2 worm cellular contexts compared by ENCODE assay signal in the genomic region with DNA sequence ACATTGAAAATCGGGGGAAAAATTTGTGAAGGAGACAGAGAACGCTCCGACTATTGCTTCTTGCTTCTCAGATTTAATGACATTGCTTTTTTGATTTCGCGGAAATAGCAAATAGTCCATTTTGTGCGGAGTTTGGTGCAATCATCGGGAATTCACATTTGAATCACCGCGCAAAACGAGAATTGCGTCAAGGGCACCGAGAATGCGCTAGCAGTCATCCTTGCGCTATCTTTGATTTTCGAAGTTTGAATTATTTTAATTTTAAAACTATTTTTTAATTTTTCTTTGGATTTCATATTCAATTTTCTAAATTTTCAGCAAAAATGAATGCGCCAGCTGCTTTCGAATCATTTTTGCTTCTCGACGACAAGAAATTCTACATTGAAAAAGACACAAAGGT.
TF ChIP-seq lines count a peak whose summit lies in the region.

Gene rpb-11 (plus strand): TSS at position 319 of the 400 bp plus-strand sequence.

TF ChIP-seq in whole organism, L1 larva, 84 proteins besides CTCF, POLR2A, EP300 and RAD21 (continued from another document):
- TF ChIP-seq rnt-1 (tag; optimal IDR thresholded peaks at IDR 0.05; lab: Kevin White, UChicago) (peak; percentile 97), dpl-1 (GFP tag; optimal IDR thresholded peaks at IDR 0.05; lab: Kevin White, UChicago) (peak; percentile 99), efl-3 (GFP tag; optimal IDR thresholded peaks at IDR 0.05; lab: Kevin White, UChicago) (peak; percentile 67), tbx-2 (tag; optimal IDR thresholded peaks at IDR 0.05; lab: Kevin White, UChicago) (peak; percentile 97), ztf-4 (tag; optimal IDR thresholded peaks at IDR 0.05; lab: Kevin White, UChicago) (peak; percentile 94), ceh-82 (tag; optimal IDR thresholded peaks at IDR 0.05; lab: Kevin White, UChicago) (peak; percentile 96), isw-1 (GFP tag; IDR thresholded peaks at IDR 0.05; lab: Robert Waterston, UW) (peak; percentile 92), zip-4 (GFP tag; optimal IDR thresholded peaks at IDR 0.05; lab: Kevin White, UChicago) (peak; percentile 85), sup-37 (GFP tag; optimal IDR thresholded peaks at IDR 0.05; lab: Kevin White, UChicago) (peak; percentile 91), unc-30 (tag; optimal IDR thresholded peaks at IDR 0.05; lab: Kevin White, UChicago) (peak; percentile 59), mab-9 (GFP tag; IDR thresholded peaks at IDR 0.05; lab: Robert Waterston, UW) (peak; percentile 81), nhr-20 (tag; optimal IDR thresholded peaks at IDR 0.05; lab: Kevin White, UChicago) (peak; percentile 96), mef-2 (tag; optimal IDR thresholded peaks at IDR 0.05; lab: Kevin White, UChicago) (peak; percentile 73), nhr-77 (tag; optimal IDR thresholded peaks at IDR 0.05; lab: Kevin White, UChicago) (peak; percentile 97), lir-3 (tag; optimal IDR thresholded peaks at IDR 0.05; lab: Kevin White, UChicago; ENCODE audit: poor library complexity) (peak; percentile 74), ceh-88 (GFP tag; IDR thresholded peaks at IDR 0.05; lab: Robert Waterston, UW) (peak; percentile 79), nhr-28 (tag; optimal IDR thresholded peaks at IDR 0.05; lab: Kevin White, UChicago) (no peak), nhr-90 (tag; optimal IDR thresholded peaks at IDR 0.05; lab: Kevin White, UChicago; ENCODE audit: poor library complexity) (peak; percentile 98), lsy-2 (tag; optimal IDR thresholded peaks at IDR 0.05; lab: Kevin White, UChicago) (peak; percentile 95 to 96), ceh-90 (tag; optimal IDR thresholded peaks at IDR 0.05; lab: Kevin White, UChicago) (peak; percentile 52), irx-1 (tag; optimal IDR thresholded peaks at IDR 0.05; lab: Kevin White, UChicago) (peak; percentile 88), sox-4 (tag; optimal IDR thresholded peaks at IDR 0.05; lab: Kevin White, UChicago) (peak; percentile 81), nhr-47 (tag; optimal IDR thresholded peaks at IDR 0.05; lab: Kevin White, UChicago) (peak; percentile 98), lin-14 (GFP tag; optimal IDR thresholded peaks at IDR 0.05; lab: Kevin White, UChicago) (peak; percentile 92), ets-5 (GFP tag; IDR thresholded peaks at IDR 0.05; lab: Robert Waterston, UW) (no peak), blmp-1 (tag; optimal IDR thresholded peaks at IDR 0.05; lab: Kevin White, UChicago) (peak; percentile 74), grh-1 (GFP tag; IDR thresholded peaks at IDR 0.05; lab: Robert Waterston, UW) (peak; percentile 94)

TF ChIP-seq in whole organism, young adult, 124 proteins besides CTCF, POLR2A, EP300 and RAD21 (continued from another document):
- TF ChIP-seq madf-10 (tag; optimal IDR thresholded peaks at IDR 0.05; lab: Kevin White, UChicago), result peak; percentile 67
- TF ChIP-seq athp-1 (tag; optimal IDR thresholded peaks at IDR 0.05; lab: Kevin White, UChicago), result peak; percentile 75
- peak; percentile 95 for TF ChIP-seq ekl-4 (GFP tag; IDR thresholded peaks at IDR 0.05; lab: Robert Waterston, UW)
- peak; percentile 95 for TF ChIP-seq madf-3 (GFP tag; IDR thresholded peaks at IDR 0.05; lab: Robert Waterston, UW)
- TF ChIP-seq atf-7 (tag; optimal IDR thresholded peaks at IDR 0.05; lab: Kevin White, UChicago), result peak; percentile 22
- TF ChIP-seq dpff-1 (tag; optimal IDR thresholded peaks at IDR 0.05; lab: Kevin White, UChicago), result no peak
- TF ChIP-seq bed-1 (GFP tag; IDR thresholded peaks at IDR 0.05; lab: Robert Waterston, UW), result no peak
- TF ChIP-seq Y53F4B.3 (GFP tag; IDR thresholded peaks at IDR 0.05; lab: Robert Waterston, UW), result no peak
- TF ChIP-seq nhr-80 (tag; optimal IDR thresholded peaks at IDR 0.05; lab: Kevin White, UChicago), result peak; percentile 51
- TF ChIP-seq attf-5 (GFP tag; optimal IDR thresholded peaks at IDR 0.05; lab: Kevin White, UChicago), result peak; percentile 95
- peak; percentile 91 for TF ChIP-seq Y56A3A.18 (GFP tag; IDR thresholded peaks at IDR 0.05; lab: Robert Waterston, UW)
- TF ChIP-seq ceh-58 (GFP tag; IDR thresholded peaks at IDR 0.05; lab: Robert Waterston, UW), result no peak
- 0 out of 2 replicates have a peak, but pooled peaks have one; percentile 42 for TF ChIP-seq B0019.2 (GFP tag; conservative IDR thresholded peaks at IDR 0.05; lab: Robert Waterston, UW)
- peak; percentile 69 for TF ChIP-seq tbp1 (GFP tag; optimal IDR thresholded peaks at IDR 0.05; lab: Kevin White, UChicago)
- TF ChIP-seq somi-1 (GFP tag; optimal IDR thresholded peaks at IDR 0.05; lab: Kevin White, UChicago), result peak; percentile 52
- TF ChIP-seq lin-26 (GFP tag; IDR thresholded peaks at IDR 0.05; lab: Robert Waterston, UW), result no peak
- TF ChIP-seq ztf-6 (GFP tag; IDR thresholded peaks at IDR 0.05; lab: Robert Waterston, UW), result no peak
- no peak for TF ChIP-seq egrh-3 (GFP tag; IDR thresholded peaks at IDR 0.05; lab: Robert Waterston, UW)
- no peak for TF ChIP-seq aptf-3 (GFP tag; IDR thresholded peaks at IDR 0.05; lab: Robert Waterston, UW)
- TF ChIP-seq hmg-20 (GFP tag; IDR thresholded peaks at IDR 0.05; lab: Robert Waterston, UW), result peak; percentile 83; the same call in 1 of the 2 replicates
- TF ChIP-seq F49E8.2 (tag; optimal IDR thresholded peaks at IDR 0.05; lab: Kevin White, UChicago; ENCODE audit: insufficient read depth), result peak; percentile 57
- TF ChIP-seq rcor-1 (GFP tag; IDR thresholded peaks at IDR 0.05; lab: Robert Waterston, UW), result peak; percentile 93
- peak; percentile 81 for TF ChIP-seq B0336.3 (GFP tag; IDR thresholded peaks at IDR 0.05; lab: Robert Waterston, UW)
- TF ChIP-seq dpl-1 (GFP tag; optimal IDR thresholded peaks at IDR 0.05; lab: Kevin White, UChicago), result peak; percentile 97
- TF ChIP-seq nhr-27 (tag; optimal IDR thresholded peaks at IDR 0.05; lab: Kevin White, UChicago), result no peak
- TF ChIP-seq zim-3 (tag; optimal IDR thresholded peaks at IDR 0.05; lab: Kevin White, UChicago), result no peak
- TF ChIP-seq F23B12.7 (tag; optimal IDR thresholded peaks at IDR 0.05; lab: Kevin White, UChicago; ENCODE audit: insufficient read depth), result peak; percentile 82
- no peak for TF ChIP-seq rec-8 (tag; optimal IDR thresholded peaks at IDR 0.05; lab: Kevin White, UChicago)
TF ChIP-seq in whole organism, young adult: peak in this region for 68.
